Fruit fly (Drosophila melanogaster) whole organism, embryonic: Measurements from ENCODE around the gene Rab3GAP1.

Experiments
- Adf1 ChIP-seq: fragments of 200-800 bp; sonication (Bioruptor generic); IDR thresholded peaks from 2 replicates; pipeline ENCODE4 v1.3.6; 2022; ENCODE audit warnings: missing biosample characterization, missing genetic modification characterization
- CG10543 ChIP-seq: fragments of 200-800 bp; sonication (Bioruptor generic); optimal IDR thresholded peaks from 3 replicates; lab custom pipeline; 2017; ENCODE audit warnings: missing biosample characterization, mild to moderate bottlenecking, missing genetic modification characterization, moderate library complexity
- CG11398 ChIP-seq: fragments of 200-800 bp; sonication (Bioruptor generic); optimal IDR thresholded peaks from 2 replicates; lab custom pipeline; 2016; ENCODE audit warnings: missing biosample characterization, missing genetic modification characterization
- CG12071 ChIP-seq: fragments of 200-800 bp; sonication (Bioruptor generic); optimal IDR thresholded peaks from 3 replicates; lab custom pipeline; 2018; ENCODE audit warnings: missing biosample characterization, mild to moderate bottlenecking, missing genetic modification characterization
- CG12769 ChIP-seq: fragments of 200-800 bp; sonication (Bioruptor generic); optimal IDR thresholded peaks from 2 replicates; lab custom pipeline; 2019; ENCODE audit warnings: missing biosample characterization, mild to moderate bottlenecking, missing genetic modification characterization, moderate library complexity
- CG13287 ChIP-seq: fragments of 200-800 bp; sonication (Bioruptor generic); IDR thresholded peaks from 2 replicates; pipeline ENCODE4 v1.3.6; 2022; ENCODE audit warnings: missing biosample characterization, missing genetic modification characterization; ENCODE audit not compliant: partially characterized antibody
- CG14667 ChIP-seq: fragments of 200-800 bp; sonication (Bioruptor generic); IDR thresholded peaks from 2 replicates; pipeline ENCODE4 v1.3.6; 2022; ENCODE audit warnings: missing biosample characterization, missing genetic modification characterization
- CG14860 ChIP-seq: fragments of 200-800 bp; sonication (Bioruptor generic); IDR thresholded peaks from 3 replicates; pipeline ENCODE4 v1.3.6; 2022; ENCODE audit warnings: missing biosample characterization, missing genetic modification characterization; ENCODE audit not compliant: partially characterized antibody
- CG15011 ChIP-seq: fragments of 200-800 bp; sonication (Bioruptor generic); optimal IDR thresholded peaks from 3 replicates; lab custom pipeline; 2018; ENCODE audit warnings: missing biosample characterization, mild to moderate bottlenecking, missing genetic modification characterization
- CG16813 ChIP-seq: fragments of 200-800 bp; sonication (Bioruptor generic); IDR thresholded peaks from 3 replicates; pipeline ENCODE4 v1.3.6; 2022; ENCODE audit warnings: missing biosample characterization, missing genetic modification characterization; ENCODE audit not compliant: partially characterized antibody
- CG16815 ChIP-seq: fragments of 200-800 bp; sonication (Bioruptor generic); optimal IDR thresholded peaks from 3 replicates; lab custom pipeline; 2017; ENCODE audit warnings: missing biosample characterization, mild to moderate bottlenecking, missing genetic modification characterization
- CG17186 ChIP-seq: fragments of 200-800 bp; sonication (Bioruptor generic); optimal IDR thresholded peaks from 3 replicates; lab custom pipeline; 2017; ENCODE audit warnings: missing biosample characterization, missing genetic modification reagents, missing genetic modification characterization
- CG17328 ChIP-seq: fragments of 200-800 bp; sonication (Bioruptor generic); IDR thresholded peaks from 2 replicates; pipeline ENCODE4 v1.3.6; 2022; ENCODE audit warnings: missing biosample characterization, missing genetic modification characterization
- CG17568 ChIP-seq: fragments of 200-800 bp; sonication (Bioruptor generic); optimal IDR thresholded peaks from 2 replicates; lab custom pipeline; 2018; ENCODE audit warnings: missing biosample characterization, mild to moderate bottlenecking, missing genetic modification characterization, moderate library complexity
- CG1832 ChIP-seq: fragments of 200-800 bp; sonication (Bioruptor generic); optimal IDR thresholded peaks from 2 replicates; lab custom pipeline; 2017; ENCODE audit warnings: missing biosample characterization, mild to moderate bottlenecking, missing genetic modification characterization, inconsistent platforms
- CG2889 ChIP-seq: fragments of 200-800 bp; sonication (Bioruptor generic); IDR thresholded peaks from 3 replicates; pipeline ENCODE4 v1.3.6; 2022; ENCODE audit warnings: missing biosample characterization, missing genetic modification characterization
- CG3407 ChIP-seq: fragments of 200-800 bp; sonication (Bioruptor generic); optimal IDR thresholded peaks from 2 replicates; lab custom pipeline; 2018; ENCODE audit warnings: missing biosample characterization, mild to moderate bottlenecking, missing genetic modification characterization
- CG34376 ChIP-seq: fragments of 200-800 bp; sonication (Bioruptor generic); optimal IDR thresholded peaks from 2 replicates; lab custom pipeline; 2018; ENCODE audit warnings: missing biosample characterization, mild to moderate bottlenecking, missing genetic modification characterization
- CG34422 ChIP-seq: fragments of 200-800 bp; sonication (Bioruptor generic); IDR thresholded peaks from 3 replicates; pipeline ENCODE4 v1.3.6; 2022; ENCODE audit warnings: missing biosample characterization, missing genetic modification characterization
- CG42726 ChIP-seq: fragments of 200-800 bp; sonication (Bioruptor generic); IDR thresholded peaks from 2 replicates; pipeline ENCODE4 v1.3.6; 2022; ENCODE audit warnings: missing biosample characterization, missing genetic modification characterization; ENCODE audit not compliant: partially characterized antibody
- CG6813 ChIP-seq: fragments of 200-800 bp; sonication (Bioruptor generic); optimal IDR thresholded peaks from 2 replicates; lab custom pipeline; 2017; ENCODE audit warnings: missing biosample characterization, missing genetic modification characterization, mild to moderate bottlenecking, moderate library complexity, missing genetic modification reagents
- CG7839 ChIP-seq: fragments of 200-800 bp; sonication (Bioruptor generic); optimal IDR thresholded peaks from 3 replicates; lab custom pipeline; 2018; ENCODE audit warnings: missing biosample characterization, mild to moderate bottlenecking, missing genetic modification characterization, moderate library complexity
- CG8359 ChIP-seq: fragments of 200-800 bp; sonication (Bioruptor generic); optimal IDR thresholded peaks from 2 replicates; lab custom pipeline; 2017; ENCODE audit warnings: missing biosample characterization, mild to moderate bottlenecking, missing genetic modification characterization, borderline replicate concordance
- CG9727 ChIP-seq: fragments of 200-800 bp; sonication (Bioruptor generic); optimal IDR thresholded peaks from 3 replicates; lab custom pipeline; 2017; ENCODE audit warnings: missing biosample characterization, mild to moderate bottlenecking, missing genetic modification characterization
- Dip2 ChIP-seq: fragments of 200-800 bp; sonication (Bioruptor generic); IDR thresholded peaks from 2 replicates; pipeline ENCODE4 v1.3.6; 2022; ENCODE audit warnings: missing biosample characterization, missing genetic modification characterization
- Elba2 ChIP-seq: fragments of 200-800 bp; sonication (Bioruptor generic); optimal IDR thresholded peaks from 3 replicates; lab custom pipeline; 2016; ENCODE audit warnings: missing biosample characterization, missing genetic modification characterization
- NK7.1 ChIP-seq: fragments of 200-800 bp; sonication (Bioruptor generic); optimal IDR thresholded peaks from 3 replicates; lab custom pipeline; 2016; ENCODE audit warnings: missing biosample characterization, missing genetic modification characterization
- Ssrp ChIP-seq: fragments of 200-800 bp; sonication (Bioruptor generic); optimal IDR thresholded peaks from 2 replicates; lab custom pipeline; 2018; ENCODE audit warnings: missing biosample characterization, mild to moderate bottlenecking, missing genetic modification characterization, moderate library complexity
- Stat92E ChIP-seq, 3 experiments: fragments of >200 bp in 2 of 3; fragments of 200-800 bp in 1 of 3; sonication (Bioruptor generic) in 1 of 3; optimal IDR thresholded peaks; 2 replicates each; lab custom pipeline; 2017 to 2019; ENCODE audit warnings: missing biosample characterization in 3 of 3, missing genetic modification characterization in 3 of 3, mild to moderate bottlenecking in 1 of 3, moderate library complexity in 1 of 3
- cg ChIP-seq: fragments of 200-800 bp; sonication (Bioruptor generic); optimal IDR thresholded peaks from 3 replicates; lab custom pipeline; 2019; ENCODE audit warnings: missing biosample characterization, mild to moderate bottlenecking, missing genetic modification characterization, moderate library complexity
- chm ChIP-seq: fragments of 200-800 bp; sonication (Bioruptor generic); IDR thresholded peaks from 2 replicates; pipeline ENCODE4 v1.3.6; 2022; ENCODE audit warnings: missing biosample characterization, missing genetic modification characterization
- hkb ChIP-seq, 2 experiments: fragments of 200-800 bp in 1 of 2; fragments of >200 bp in 1 of 2; sonication (Bioruptor generic) in 1 of 2; IDR thresholded peaks in 1 of 2; optimal IDR thresholded peaks in 1 of 2; 2 replicates each; pipeline versions ENCODE4 v1.3.6 to Lab custom; 2017 to 2022; ENCODE audit warnings: missing biosample characterization in 1 of 2, missing genetic modification characterization in 1 of 2
- insv ChIP-seq, 2 experiments: fragments of 200-800 bp; sonication (Bioruptor generic); optimal IDR thresholded peaks; 3 replicates each; lab custom pipeline; 2016 to 2018; ENCODE audit warnings: missing biosample characterization in 2 of 2, missing genetic modification characterization in 2 of 2
- inv ChIP-seq: fragments of 200-800 bp; sonication (Bioruptor generic); IDR thresholded peaks from 2 replicates; pipeline ENCODE4 v1.3.6; 2022; ENCODE audit warnings: missing biosample characterization, missing genetic modification characterization; ENCODE audit not compliant: partially characterized antibody
- lmd ChIP-seq: fragments of 200-800 bp; sonication (Bioruptor generic); IDR thresholded peaks from 2 replicates; pipeline ENCODE4 v1.3.6; 2022; ENCODE audit warnings: missing biosample characterization, missing genetic modification characterization
- luna ChIP-seq: fragments of 200-800 bp; sonication (Bioruptor generic); optimal IDR thresholded peaks from 2 replicates; lab custom pipeline; 2016; ENCODE audit warnings: missing biosample characterization, missing genetic modification characterization
- mirr ChIP-seq: fragments of 200-800 bp; sonication (Bioruptor generic); optimal IDR thresholded peaks from 3 replicates; lab custom pipeline; 2018; ENCODE audit warnings: missing biosample characterization, mild to moderate bottlenecking, missing genetic modification characterization
- nau ChIP-seq: fragments of 200-800 bp; sonication (Bioruptor generic); optimal IDR thresholded peaks from 3 replicates; lab custom pipeline; 2017; ENCODE audit warnings: missing biosample characterization, mild to moderate bottlenecking, missing genetic modification characterization, missing genetic modification reagents
- nerfin-2 ChIP-seq: fragments of 200-800 bp; sonication (Bioruptor generic); IDR thresholded peaks from 2 replicates; pipeline ENCODE4 v1.3.6; 2022; ENCODE audit warnings: missing biosample characterization, missing genetic modification characterization; ENCODE audit not compliant: partially characterized antibody
- nmo ChIP-seq: fragments of 200-800 bp; sonication (Bioruptor generic); optimal IDR thresholded peaks from 2 replicates; lab custom pipeline; 2018; ENCODE audit warnings: missing biosample characterization, mild to moderate bottlenecking, missing genetic modification characterization, moderate library complexity
- nom ChIP-seq: fragments of 200-800 bp; sonication (Bioruptor generic); optimal IDR thresholded peaks from 2 replicates; lab custom pipeline; 2017; ENCODE audit warnings: missing biosample characterization, missing genetic modification characterization, mild to moderate bottlenecking, moderate library complexity, missing genetic modification reagents
- pfk ChIP-seq: fragments of 200-800 bp; sonication (Bioruptor generic); optimal IDR thresholded peaks from 2 replicates; lab custom pipeline; 2018; ENCODE audit warnings: missing biosample characterization, mild to moderate bottlenecking, missing genetic modification characterization, moderate library complexity
- psq ChIP-seq: fragments of 200-800 bp; sonication (Bioruptor generic); optimal IDR thresholded peaks from 2 replicates; lab custom pipeline; 2017; ENCODE audit warnings: missing biosample characterization, missing genetic modification characterization
- repo ChIP-seq: fragments of 200-800 bp; sonication (Bioruptor generic); optimal IDR thresholded peaks from 2 replicates; lab custom pipeline; 2016; ENCODE audit warnings: missing biosample characterization, missing genetic modification characterization
- row ChIP-seq: fragments of 200-800 bp; sonication (Bioruptor generic); IDR thresholded peaks from 3 replicates; pipeline ENCODE4 v1.3.6; 2022; ENCODE audit warnings: missing biosample characterization, missing genetic modification characterization
- sima ChIP-seq: fragments of 200-800 bp; sonication (Bioruptor generic); optimal IDR thresholded peaks from 2 replicates; lab custom pipeline; 2016; ENCODE audit warnings: missing biosample characterization, missing genetic modification characterization
- unc-4 ChIP-seq: fragments of 200-800 bp; sonication (Bioruptor generic); IDR thresholded peaks from 2 replicates; pipeline ENCODE4 v1.3.6; 2022; ENCODE audit warnings: missing biosample characterization, missing genetic modification characterization; ENCODE audit not compliant: partially characterized antibody
- vvl ChIP-seq: fragments of 200-800 bp; sonication (Bioruptor generic); IDR thresholded peaks from 2 replicates; pipeline ENCODE4 v1.3.6; 2022; ENCODE audit warnings: missing biosample characterization, missing genetic modification characterization

The Rab3GAP1 gene

dm6 chr2L:1651053-1651452, 40.1 kb upstream of the Rab3GAP1 start, which contains the start of gene chinmo (continued):
- TF ChIP-seq sima (GFP tag; lab: Kevin White, UChicago) = no peak
- TF ChIP-seq chm (GFP tag; lab: Robert Waterston, UW) = peak; percentile 96
- TF ChIP-seq CG9727 = no peak
- 0 out of 2 replicates have a peak, but pooled peaks have one; percentile 13 for TF ChIP-seq lmd (GFP tag; lab: Robert Waterston, UW)
- TF ChIP-seq Dip2 (GFP tag; lab: Robert Waterston, UW) = no peak
- TF ChIP-seq CG12071 (GFP tag; lab: Kevin White, UChicago) = peak; percentile 41
- no peak for TF ChIP-seq nmo (GFP tag; lab: Kevin White, UChicago)
- TF ChIP-seq unc-4 (GFP tag; lab: Robert Waterston, UW) = 0 out of 2 replicates have a peak, but pooled peaks have one; percentile 31
- no peak for TF ChIP-seq NK7.1 (GFP tag; lab: Kevin White, UChicago)
- no peak for TF ChIP-seq Stat92E (GFP tag; optimal IDR thresholded peaks at IDR 0.05; lab: Kevin White, UChicago)
- no peak for TF ChIP-seq CG14667 (GFP tag; lab: Robert Waterston, UW)
- no peak for TF ChIP-seq CG2889 (GFP tag; lab: Robert Waterston, UW)
- peak; percentile 2 for TF ChIP-seq CG1832 (GFP tag; lab: Kevin White, UChicago)
- peak; percentile 21 for TF ChIP-seq mirr
- TF ChIP-seq nau (GFP tag; lab: Kevin White, UChicago) = no peak
- no peak for TF ChIP-seq Elba2 (GFP tag; lab: Kevin White, UChicago)
- TF ChIP-seq CG34422 (GFP tag; lab: Robert Waterston, UW) = peak; percentile 51; the same call in 1 of the 3 replicates
- no peak for TF ChIP-seq CG16813
- TF ChIP-seq Ssrp = no peak
- no peak for TF ChIP-seq CG7839 (tag; lab: Kevin White, UChicago)
- TF ChIP-seq nom (GFP tag; lab: Kevin White, UChicago) = peak; percentile 55
- TF ChIP-seq row (GFP tag; lab: Robert Waterston, UW) = peak; percentile 20; the same call in 1 of the 3 replicates
- no peak for TF ChIP-seq CG16815 (GFP tag; lab: Kevin White, UChicago)
- TF ChIP-seq CG15011 = no peak
- no peak for TF ChIP-seq CG8359 (GFP tag; lab: Kevin White, UChicago)
- TF ChIP-seq CG6813 (GFP tag; lab: Kevin White, UChicago) = no peak
- peak; percentile 54; the same call in 1 of the 2 replicates for TF ChIP-seq Adf1 (GFP tag; lab: Robert Waterston, UW)
- peak; percentile 73 for TF ChIP-seq CG42726 (GFP tag; lab: Robert Waterston, UW)
- TF ChIP-seq CG3407 (GFP tag; lab: Kevin White, UChicago) = no peak
- TF ChIP-seq CG10543 = peak; percentile 56
- no peak for TF ChIP-seq hkb (optimal IDR thresholded peaks at IDR 0.05; lab: Kevin White, UChicago)
- TF ChIP-seq hkb (GFP tag; IDR thresholded peaks at IDR 0.05; lab: Robert Waterston, UW) = peak; percentile 22; the same call in 1 of the 2 replicates
- no peak for TF ChIP-seq CG14860 (GFP tag; lab: Robert Waterston, UW)
- TF ChIP-seq CG13287 (GFP tag; lab: Robert Waterston, UW) = peak; percentile 34; the same call in 1 of the 2 replicates
- TF ChIP-seq psq (GFP tag; lab: Kevin White, UChicago) = no peak
- TF ChIP-seq cg (GFP tag; lab: Kevin White, UChicago) = peak; percentile 53
- peak; percentile 33 for TF ChIP-seq CG12769 (tag; lab: Kevin White, UChicago)
- TF ChIP-seq vvl (GFP tag; lab: Robert Waterston, UW) = peak; percentile 65
- TF ChIP-seq pfk (GFP tag; lab: Kevin White, UChicago) = no peak
- TF ChIP-seq CG17568 = no peak
- no peak for TF ChIP-seq repo
- peak; percentile 48; the same call in 1 of the 2 replicates for TF ChIP-seq nerfin-2 (GFP tag; lab: Robert Waterston, UW)
- TF ChIP-seq CG17186 (GFP tag; lab: Kevin White, UChicago) = no peak
- TF ChIP-seq CG11398 (GFP tag; lab: Kevin White, UChicago) = no peak
- TF ChIP-seq CG17328 = 0 out of 2 replicates have a peak, but pooled peaks have one; percentile 24
- TF ChIP-seq inv = 0 out of 2 replicates have a peak, but pooled peaks have one; percentile 26
- peak; percentile 24 for TF ChIP-seq CG34376 (GFP tag; lab: Kevin White, UChicago)
- no peak for TF ChIP-seq luna
- TF ChIP-seq insv (GFP tag; optimal IDR thresholded peaks at IDR 0.05; lab: Kevin White, UChicago) = peak in 1 of 2 experiments; percentile 82
